Fruit fly (Drosophila melanogaster) whole organism, prepupa: ENCODE results near the gene CG31910.
A peak's percentile ranks its signal among the peaks of the same experiment; 100 is the strongest.

Experiments
- Blimp-1 ChIP-seq: fragments of 200-800 bp; sonication (Bioruptor generic); optimal IDR thresholded peaks from 3 replicates; lab custom pipeline; 2017; ENCODE audit warnings: missing biosample characterization, missing genetic modification characterization, mild to moderate bottlenecking, moderate library complexity, missing genetic modification reagents
- CG10631 ChIP-seq: fragments of 200-800 bp; sonication (Bioruptor generic); optimal IDR thresholded peaks from 2 replicates; lab custom pipeline; 2016; ENCODE audit warnings: missing biosample characterization, missing genetic modification characterization
- CG10669 ChIP-seq: fragments of 200-800 bp; sonication (Bioruptor generic); optimal IDR thresholded peaks from 3 replicates; lab custom pipeline; 2018; ENCODE audit warnings: missing biosample characterization, mild to moderate bottlenecking, missing genetic modification characterization, moderate library complexity
- CG11294 ChIP-seq: fragments of 200-800 bp; sonication (Bioruptor generic); IDR thresholded peaks from 2 replicates; pipeline ENCODE4 v1.3.6; 2022; ENCODE audit warnings: missing biosample characterization, missing genetic modification characterization
- CG11762 ChIP-seq: fragments of 200-800 bp; sonication (Bioruptor generic); optimal IDR thresholded peaks from 3 replicates; lab custom pipeline; 2016; ENCODE audit warnings: missing biosample characterization, missing genetic modification characterization; ENCODE audit not compliant: insufficient read depth
- CG11902 ChIP-seq: fragments of 200-800 bp; sonication (Bioruptor generic); optimal IDR thresholded peaks from 3 replicates; lab custom pipeline; 2016; ENCODE audit warnings: missing biosample characterization, missing genetic modification characterization
- CG15336 ChIP-seq: fragments of 200-800 bp; sonication (Bioruptor generic); IDR thresholded peaks from 2 replicates; pipeline ENCODE4 v1.3.6; 2022; ENCODE audit warnings: missing biosample characterization, missing genetic modification characterization
- CG1621 ChIP-seq: fragments of 200-800 bp; sonication (Bioruptor generic); optimal IDR thresholded peaks from 3 replicates; lab custom pipeline; 2018; ENCODE audit warnings: missing biosample characterization, mild to moderate bottlenecking, missing genetic modification characterization
- CG16779 ChIP-seq: fragments of 200-800 bp; sonication (Bioruptor generic); optimal IDR thresholded peaks from 3 replicates; lab custom pipeline; 2017; ENCODE audit warnings: missing biosample characterization, mild to moderate bottlenecking, missing genetic modification characterization
- CG3032 ChIP-seq: fragments of 200-800 bp; optimal IDR thresholded peaks from 2 replicates; lab custom pipeline; 2019; ENCODE audit warnings: missing biosample characterization, mild to moderate bottlenecking, missing genetic modification characterization, moderate library complexity
- CG31627 ChIP-seq: fragments of 200-800 bp; sonication (Bioruptor generic); optimal IDR thresholded peaks from 3 replicates; lab custom pipeline; 2016; ENCODE audit warnings: missing biosample characterization, missing genetic modification characterization
- CG32006 ChIP-seq: fragments of 200-800 bp; sonication (Bioruptor generic); optimal IDR thresholded peaks from 3 replicates; lab custom pipeline; 2017; ENCODE audit warnings: missing biosample characterization, mild to moderate bottlenecking, missing genetic modification characterization
- CG34406 ChIP-seq: fragments of 200-800 bp; sonication (Bioruptor generic); optimal IDR thresholded peaks from 3 replicates; lab custom pipeline; 2016; ENCODE audit warnings: missing biosample characterization, missing genetic modification characterization
- CG3919 ChIP-seq: fragments of 200-800 bp; sonication (Bioruptor generic); optimal IDR thresholded peaks from 3 replicates; lab custom pipeline; 2016; ENCODE audit warnings: missing biosample characterization, missing genetic modification characterization
- CG4318 ChIP-seq: fragments of 200-800 bp; sonication (Bioruptor generic); optimal IDR thresholded peaks from 3 replicates; lab custom pipeline; 2017; ENCODE audit warnings: missing biosample characterization, mild to moderate bottlenecking, missing genetic modification characterization
- CG6163 ChIP-seq: fragments of 200-800 bp; sonication (Bioruptor generic); IDR thresholded peaks from 3 replicates; pipeline ENCODE4 v1.3.6; 2022; ENCODE audit warnings: missing biosample characterization, missing genetic modification characterization
- CG6276 ChIP-seq: fragments of 200-800 bp; sonication (Bioruptor generic); optimal IDR thresholded peaks from 2 replicates; lab custom pipeline; 2017; ENCODE audit warnings: missing biosample characterization, mild to moderate bottlenecking, missing genetic modification characterization
- CG6792 ChIP-seq: fragments of 200-800 bp; sonication (Bioruptor generic); optimal IDR thresholded peaks from 3 replicates; lab custom pipeline; 2016; ENCODE audit warnings: missing biosample characterization, missing genetic modification characterization
- CG6808 ChIP-seq: fragments of 200-800 bp; sonication (Bioruptor generic); optimal IDR thresholded peaks from 3 replicates; lab custom pipeline; 2017; ENCODE audit warnings: missing biosample characterization, missing genetic modification characterization, mild to moderate bottlenecking, moderate library complexity, missing genetic modification reagents
- CG8119 ChIP-seq: fragments of 200-800 bp; sonication (Bioruptor generic); IDR thresholded peaks from 3 replicates; pipeline ENCODE4 v1.3.6; 2022; ENCODE audit warnings: missing biosample characterization, missing genetic modification characterization
- CG8319 ChIP-seq: fragments of 200-800 bp; sonication (Bioruptor generic); optimal IDR thresholded peaks from 3 replicates; lab custom pipeline; 2016; ENCODE audit warnings: missing biosample characterization, missing genetic modification characterization
- CG8632 ChIP-seq: fragments of 200-800 bp; sonication (Bioruptor generic); optimal IDR thresholded peaks from 3 replicates; lab custom pipeline; 2016; ENCODE audit warnings: missing biosample characterization, missing genetic modification characterization
- CG9139 ChIP-seq: fragments of 200-800 bp; sonication (Bioruptor generic); optimal IDR thresholded peaks from 3 replicates; lab custom pipeline; 2017; ENCODE audit warnings: missing biosample characterization, mild to moderate bottlenecking, missing genetic modification characterization
- Eip78C ChIP-seq: fragments of 200-800 bp; sonication (Bioruptor generic); peaks from one replicate; lab custom pipeline; 2016; ENCODE audit warnings: missing biosample characterization, missing genetic modification characterization
- Eip93F ChIP-seq: fragments of 200-800 bp; sonication (Bioruptor generic); optimal IDR thresholded peaks from 2 replicates; lab custom pipeline; 2016; ENCODE audit warnings: missing biosample characterization, mild to moderate bottlenecking, missing genetic modification characterization
- Ets96B ChIP-seq: fragments of 200-800 bp; optimal IDR thresholded peaks from 2 replicates; lab custom pipeline; 2019; ENCODE audit warnings: missing biosample characterization, mild to moderate bottlenecking, missing genetic modification characterization, moderate library complexity
- Hr38 ChIP-seq: sonication (Bioruptor generic); optimal IDR thresholded peaks from 2 replicates; lab custom pipeline; 2016; ENCODE audit warnings: missing biosample characterization, missing genetic modification characterization
- Hr39 ChIP-seq: fragments of 200-800 bp; sonication (Bioruptor generic); optimal IDR thresholded peaks from 2 replicates; lab custom pipeline; 2016; ENCODE audit warnings: missing biosample characterization, missing genetic modification characterization
- Hr4 ChIP-seq: fragments of 200-800 bp; sonication (Bioruptor generic); optimal IDR thresholded peaks from 3 replicates; lab custom pipeline; 2016; ENCODE audit warnings: missing biosample characterization, missing genetic modification characterization
- Met ChIP-seq: fragments of 200-800 bp; sonication (Bioruptor generic); optimal IDR thresholded peaks from 3 replicates; lab custom pipeline; 2016; ENCODE audit warnings: missing biosample characterization, missing genetic modification characterization
- OdsH ChIP-seq: fragments of 200-800 bp; sonication (Bioruptor generic); optimal IDR thresholded peaks from 3 replicates; lab custom pipeline; 2016; ENCODE audit warnings: missing biosample characterization, missing genetic modification characterization
- Smox ChIP-seq: fragments of 200-800 bp; sonication (Bioruptor generic); optimal IDR thresholded peaks from 3 replicates; lab custom pipeline; 2016; ENCODE audit warnings: missing biosample characterization, missing genetic modification characterization
- Sox102F ChIP-seq: fragments of 200-800 bp; sonication (Bioruptor generic); optimal IDR thresholded peaks from 2 replicates; lab custom pipeline; 2016; ENCODE audit warnings: missing biosample characterization, mild to moderate bottlenecking, missing genetic modification characterization
- Sox14 ChIP-seq: fragments of 200-800 bp; sonication (Bioruptor generic); optimal IDR thresholded peaks from 3 replicates; lab custom pipeline; 2016; ENCODE audit warnings: missing biosample characterization, missing genetic modification characterization
- Sox15 ChIP-seq: fragments of 200-800 bp; sonication (Bioruptor generic); optimal IDR thresholded peaks from 3 replicates; lab custom pipeline; 2016; ENCODE audit warnings: missing biosample characterization, missing genetic modification characterization
- achi ChIP-seq: fragments of 200-800 bp; sonication (Bioruptor generic); optimal IDR thresholded peaks from 3 replicates; lab custom pipeline; 2016; ENCODE audit warnings: missing biosample characterization, missing genetic modification characterization
- cyc ChIP-seq: fragments of 200-800 bp; sonication (Bioruptor generic); optimal IDR thresholded peaks from 3 replicates; lab custom pipeline; 2016; ENCODE audit warnings: missing biosample characterization, missing genetic modification characterization
- dsx ChIP-seq: fragments of 200-800 bp; optimal IDR thresholded peaks from 3 replicates; lab custom pipeline; 2019; ENCODE audit warnings: missing biosample characterization, mild to moderate bottlenecking, missing genetic modification characterization, moderate library complexity; ENCODE audit not compliant: poor library complexity, severe bottlenecking
- eg ChIP-seq: fragments of 200-800 bp; sonication (Bioruptor generic); IDR thresholded peaks from 3 replicates; pipeline ENCODE4 v1.3.6; 2022; ENCODE audit warnings: missing biosample characterization, missing genetic modification characterization
- esn ChIP-seq: fragments of 200-800 bp; sonication (Bioruptor generic); optimal IDR thresholded peaks from 2 replicates; lab custom pipeline; 2016; ENCODE audit warnings: missing biosample characterization, mild to moderate bottlenecking, missing genetic modification characterization, moderate library complexity
- fd59A ChIP-seq: fragments of 200-800 bp; sonication (Bioruptor generic); optimal IDR thresholded peaks from 2 replicates; lab custom pipeline; 2017; ENCODE audit warnings: missing biosample characterization, mild to moderate bottlenecking, missing genetic modification characterization, missing genetic modification reagents
- fd85E ChIP-seq: fragments of 200-800 bp; sonication (Bioruptor generic); optimal IDR thresholded peaks from 3 replicates; lab custom pipeline; 2016; ENCODE audit warnings: missing biosample characterization, missing genetic modification characterization
- fkh ChIP-seq: fragments of 200-800 bp; sonication (Bioruptor generic); optimal IDR thresholded peaks from 3 replicates; lab custom pipeline; 2017; ENCODE audit warnings: missing biosample characterization, mild to moderate bottlenecking, missing genetic modification characterization, moderate library complexity
- lz ChIP-seq: fragments of 200-800 bp; sonication (Bioruptor generic); optimal IDR thresholded peaks from 3 replicates; lab custom pipeline; 2016; ENCODE audit warnings: missing biosample characterization, missing genetic modification characterization
- net ChIP-seq: fragments of 200-800 bp; sonication (Bioruptor generic); optimal IDR thresholded peaks from 3 replicates; lab custom pipeline; 2016; ENCODE audit warnings: missing biosample characterization, missing genetic modification characterization
- pdm3 ChIP-seq: fragments of 200-800 bp; sonication (Bioruptor generic); optimal IDR thresholded peaks from 3 replicates; lab custom pipeline; 2016; ENCODE audit warnings: missing biosample characterization, missing genetic modification characterization
- salr ChIP-seq, 2 experiments: fragments of 200-800 bp; sonication (Bioruptor generic); optimal IDR thresholded peaks; 3 replicates each; lab custom pipeline; 2016 to 2018; ENCODE audit warnings: missing biosample characterization in 2 of 2, missing genetic modification characterization in 2 of 2, mild to moderate bottlenecking in 1 of 2
- spab ChIP-seq: fragments of 200-800 bp; sonication (Bioruptor generic); optimal IDR thresholded peaks from 2 replicates; lab custom pipeline; 2017; ENCODE audit warnings: missing biosample characterization, mild to moderate bottlenecking, missing genetic modification characterization, missing genetic modification reagents
- ss ChIP-seq, 2 experiments: fragments of 200-800 bp; sonication (Bioruptor generic); optimal IDR thresholded peaks; 2 replicates in 1 of 2; 3 replicates in 1 of 2; lab custom pipeline; 2017 to 2018; ENCODE audit warnings: mild to moderate bottlenecking in 2 of 2, missing biosample characterization in 2 of 2, missing genetic modification characterization in 2 of 2, moderate library complexity in 1 of 2
- svp ChIP-seq: fragments of 200-800 bp; sonication (Bioruptor generic); peaks from one replicate; lab custom pipeline; 2016; ENCODE audit warnings: missing biosample characterization, missing genetic modification characterization
- vri ChIP-seq: fragments of 200-800 bp; sonication (Bioruptor generic); optimal IDR thresholded peaks from 3 replicates; lab custom pipeline; 2016; ENCODE audit warnings: missing biosample characterization, mild to moderate bottlenecking, missing genetic modification characterization

Gene CG31910

dm6 chr2L:6701409-6702199, 43.8 kb downstream of the CG31910 start:
- TF ChIP-seq CG16779 (tag; lab: Kevin White, UChicago) (no peak), CG6276 (GFP tag; lab: Kevin White, UChicago) (no peak), Smox (GFP tag; lab: Kevin White, UChicago) (peak; percentile 3), CG34406 (peak; percentile 5), fd85E (no peak), CG32006 (GFP tag; lab: Kevin White, UChicago) (peak; percentile 8), Sox14 (GFP tag; lab: Kevin White, UChicago) (peak; percentile 5), CG10631 (GFP tag; lab: Kevin White, UChicago) (peak; percentile 1), Hr4 (GFP tag; lab: Kevin White, UChicago) (no peak), Blimp-1 (GFP tag; lab: Kevin White, UChicago) (peak; percentile 72), CG15336 (GFP tag; lab: Robert Waterston, UW) (no peak), CG11902 (GFP tag; lab: Kevin White, UChicago) (peak; percentile 22), CG31627 (GFP tag; lab: Kevin White, UChicago) (no peak), Ets96B (tag; lab: Kevin White, UChicago) (peak; percentile 51), CG8632 (peak; percentile 6), vri (GFP tag; lab: Kevin White, UChicago) (peak; percentile 32), Hr39 (peak; percentile 26), Eip93F (GFP tag; lab: Kevin White, UChicago) (no peak), Met (GFP tag; lab: Kevin White, UChicago) (peak; percentile 40), CG6808 (GFP tag; lab: Kevin White, UChicago) (peak; percentile 21), CG4318 (GFP tag; lab: Kevin White, UChicago) (no peak), fkh (GFP tag; lab: Kevin White, UChicago) (no peak), Sox15 (GFP tag; lab: Kevin White, UChicago) (peak; percentile 21), CG8119 (GFP tag; lab: Robert Waterston, UW) (no peak), lz (GFP tag; lab: Kevin White, UChicago) (no peak), salr (GFP tag; optimal IDR thresholded peaks at IDR 0.05; lab: Kevin White, UChicago) (no peak), fd59A (GFP tag; lab: Kevin White, UChicago) (no peak), eg (GFP tag; lab: Robert Waterston, UW) (no peak), esn (GFP tag; lab: Kevin White, UChicago) (peak; percentile 38), CG3919 (GFP tag; lab: Kevin White, UChicago) (peak; percentile 48), OdsH (GFP tag; lab: Kevin White, UChicago) (peak; percentile 29), CG11294 (no peak), achi (GFP tag; lab: Kevin White, UChicago) (peak; percentile 24), CG11762 (GFP tag; lab: Kevin White, UChicago) (no peak), cyc (GFP tag; lab: Kevin White, UChicago) (no peak), CG3032 (tag; lab: Kevin White, UChicago) (peak; percentile 15), dsx (peak; percentile 20), CG6163 (GFP tag; lab: Robert Waterston, UW) (no peak), Eip78C (GFP tag; lab: Kevin White, UChicago) (peak; percentile 89), spab (GFP tag; lab: Kevin White, UChicago) (peak; percentile 18), Hr38 (GFP tag; lab: Kevin White, UChicago) (no peak), pdm3 (peak; percentile 3), ss (GFP tag; optimal IDR thresholded peaks at IDR 0.05; lab: Kevin White, UChicago) (peak; percentile 13 to 18), net (GFP tag; lab: Kevin White, UChicago) (peak; percentile 13), CG1621 (tag; lab: Kevin White, UChicago) (no peak), Sox102F (no peak), CG6792 (peak; percentile 35), svp (GFP tag; lab: Kevin White, UChicago) (peak; percentile 57), CG8319 (GFP tag; lab: Kevin White, UChicago) (no peak), CG9139 (GFP tag; lab: Kevin White, UChicago) (no peak), CG10669 (GFP tag; lab: Kevin White, UChicago) (peak; percentile 57)
